Worm (Caenorhabditis elegans) whole organism, L4/young adult: ENCODE results near the gene nhr-101.

ENCODE experiments used
- dao-5 ChIP-seq: sonication (generic microtip); optimal IDR thresholded peaks from 2 replicates; lab custom pipeline; 2016; ENCODE audit warnings: missing genotype, missing genetic modification characterization, moderate library complexity, missing compliant biosample characterization
- him-1 ChIP-seq: sonication (generic microtip); optimal IDR thresholded peaks from 2 replicates; lab custom pipeline; 2016; ENCODE audit warnings: missing genotype, missing genetic modification reagents, missing genetic modification characterization, missing compliant biosample characterization

ce11 chrV:11615948-11616681, 45.8 kb downstream of the nhr-101 start, which contains the start of gene nlp-24:
- no peak for TF ChIP-seq him-1 (tag; lab: Kevin White, UChicago)
- TF ChIP-seq dao-5 (tag; lab: Kevin White, UChicago), result no peak
